Fruit fly (Drosophila melanogaster): ENCODE results near the gene Agpat2.

dm6 chr2L:8411530-8411929, 52.3 kb downstream of the Agpat2 start, which contains the start of gene Naglu:
- TF ChIP-seq psq (optimal IDR thresholded peaks at IDR 0.05) (no peak), ttk (optimal IDR thresholded peaks at IDR 0.05) (no peak), h (optimal IDR thresholded peaks at IDR 0.05) (no peak), insv (optimal IDR thresholded peaks at IDR 0.05) (no peak)

All from Kc167 (cell line).